Fruit fly (Drosophila melanogaster): Measurements from ENCODE around the gene CG5676.
A peak's percentile ranks its signal among the peaks of the same experiment; 100 is the strongest.

Gene CG5676

DNA sequence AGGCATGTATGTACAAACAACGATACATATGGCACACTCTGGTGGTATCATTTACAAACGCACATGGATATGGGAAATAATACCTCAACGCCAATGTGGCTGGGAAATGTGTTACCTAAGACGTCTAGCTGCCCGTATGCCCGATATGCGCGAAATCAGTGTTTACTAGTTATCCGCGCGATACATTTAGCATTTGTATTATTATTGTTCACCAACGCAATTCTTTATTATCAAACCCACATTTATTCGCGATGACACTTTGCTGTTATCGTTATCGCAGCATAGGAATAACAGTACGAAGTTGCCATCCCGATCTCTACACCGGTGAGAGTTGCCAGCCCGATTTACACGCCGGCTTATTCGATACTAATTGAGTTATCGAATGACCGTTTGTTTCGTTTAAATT is 8.9 kb downstream of the CG5676 start, which contains the start of gene chico (continued):
- TF ChIP-seq CG4820 (GFP tag; optimal IDR thresholded peaks at IDR 0.05) (no peak), slou (GFP tag; optimal IDR thresholded peaks at IDR 0.05) (no peak), Deaf1 (tag; optimal IDR thresholded peaks at IDR 0.05) (no peak), CG4424 (GFP tag; optimal IDR thresholded peaks at IDR 0.05) (peak; percentile 29), CG4328 (GFP tag; optimal IDR thresholded peaks at IDR 0.05) (no peak), CG6175 (GFP tag; IDR thresholded peaks at IDR 0.05) (no peak), CG4282 (GFP tag; optimal IDR thresholded peaks at IDR 0.05) (no peak), Max (GFP tag; optimal IDR thresholded peaks at IDR 0.05) (peak; percentile 23), fd96Cb (tag; optimal IDR thresholded peaks at IDR 0.05) (no peak), salm (tag; optimal IDR thresholded peaks at IDR 0.05) (no peak), zf30C (GFP tag; optimal IDR thresholded peaks at IDR 0.05) (no peak), CG8765 (GFP tag; IDR thresholded peaks at IDR 0.05) (no peak), trh (GFP tag; optimal IDR thresholded peaks at IDR 0.05) (no peak), ftz-f1 (GFP tag; optimal IDR thresholded peaks at IDR 0.05) (no peak), CG12391 (tag; optimal IDR thresholded peaks at IDR 0.05) (no peak), Stat92E (GFP tag; optimal IDR thresholded peaks at IDR 0.05) (peak in 1 of 3 experiments; percentile 17), CG15601 (tag; optimal IDR thresholded peaks at IDR 0.05) (no peak), HLH54F (GFP tag; optimal IDR thresholded peaks at IDR 0.05) (no peak), CG17385 (GFP tag; optimal IDR thresholded peaks at IDR 0.05) (no peak), Gug (GFP tag; IDR thresholded peaks at IDR 0.05) (no peak), insv (GFP tag; optimal IDR thresholded peaks at IDR 0.05) (no peak), fd3F (GFP tag; optimal IDR thresholded peaks at IDR 0.05) (no peak), CG2199 (GFP tag; IDR thresholded peaks at IDR 0.05) (no peak), CG3838 (GFP tag; optimal IDR thresholded peaks at IDR 0.05) (no peak), odd (GFP tag; optimal IDR thresholded peaks at IDR 0.05) (no peak), Bteb2 (GFP tag; optimal IDR thresholded peaks at IDR 0.05) (no peak), Camta (GFP tag; optimal IDR thresholded peaks at IDR 0.05) (no peak), chm (GFP tag; IDR thresholded peaks at IDR 0.05) (no peak), Dll (GFP tag; IDR thresholded peaks at IDR 0.05; ENCODE audit: partially characterized antibody) (peak; percentile 58; the same call in 2 of the 4 replicates), CG1602 (GFP tag; optimal IDR thresholded peaks at IDR 0.05) (no peak), Blimp-1 (GFP tag; optimal IDR thresholded peaks at IDR 0.05) (no peak), Pdp1 (GFP tag; optimal IDR thresholded peaks at IDR 0.05) (peak in 1 of 2 experiments; percentile 72), CG4360 (GFP tag; IDR thresholded peaks at IDR 0.05) (no peak), repo (GFP tag; optimal IDR thresholded peaks at IDR 0.05) (no peak), slp2 (GFP tag; optimal IDR thresholded peaks at IDR 0.05) (no peak), wdn (GFP tag; IDR thresholded peaks at IDR 0.05) (no peak), Optix (GFP tag; IDR thresholded peaks at IDR 0.05) (no peak), CTCF (GFP tag; optimal IDR thresholded peaks at IDR 0.05) (no peak), ken (GFP tag; IDR thresholded peaks at IDR 0.05) (no peak), peb (GFP tag; IDR thresholded peaks at IDR 0.05) (no peak), CG7271 (tag; optimal IDR thresholded peaks at IDR 0.05) (no peak), CoRest (tag; optimal IDR thresholded peaks at IDR 0.05) (no peak), CG15011 (GFP tag; optimal IDR thresholded peaks at IDR 0.05) (no peak), CG8388 (GFP tag; optimal IDR thresholded peaks at IDR 0.05) (no peak), sim (GFP tag; IDR thresholded peaks at IDR 0.05) (no peak), Six4 (GFP tag; optimal IDR thresholded peaks at IDR 0.05) (no peak), sd (tag; optimal IDR thresholded peaks at IDR 0.05) (peak; percentile 82), CG2202 (tag; optimal IDR thresholded peaks at IDR 0.05) (no peak), CG11456 (GFP tag; IDR thresholded peaks at IDR 0.05) (no peak), Kr (GFP tag; optimal IDR thresholded peaks at IDR 0.05) (no peak), CG7357 (GFP tag; IDR thresholded peaks at IDR 0.05) (no peak), Opbp (GFP tag; IDR thresholded peaks at IDR 0.05; ENCODE audit: partially characterized antibody) (no peak; the same call in 1 of the 3 replicates), sr (GFP tag; IDR thresholded peaks at IDR 0.05) (no peak)

Measured in whole organism, embryonic.